Worm (Caenorhabditis elegans): ENCODE data around the gene snpc-1.1.
A peak's percentile ranks its signal among the peaks of the same experiment; 100 is the strongest.

The snpc-1.1 gene

ce11 chrII:7814915-7815314 lies 33.8 kb upstream of the snpc-1.1 start:
- TF ChIP-seq isw-1 (GFP tag; IDR thresholded peaks at IDR 0.05) = no peak
- no peak for TF ChIP-seq dpl-1 (GFP tag; optimal IDR thresholded peaks at IDR 0.05)
- TF ChIP-seq C34B4.2 (tag; optimal IDR thresholded peaks at IDR 0.05) = no peak
- no peak for TF ChIP-seq mdl-1 (tag; optimal IDR thresholded peaks at IDR 0.05)
- no peak for TF ChIP-seq pqm-1 (tag; optimal IDR thresholded peaks at IDR 0.05)
- TF ChIP-seq ceh-8 (GFP tag; optimal IDR thresholded peaks at IDR 0.05) = no peak
- TF ChIP-seq egl-27 (tag; optimal IDR thresholded peaks at IDR 0.05) = no peak
- no peak for TF ChIP-seq sup-37 (GFP tag; optimal IDR thresholded peaks at IDR 0.05)
- TF ChIP-seq unc-86 (tag; optimal IDR thresholded peaks at IDR 0.05) = no peak
- TF ChIP-seq fkh-8 (tag; optimal IDR thresholded peaks at IDR 0.05) = no peak
- no peak for TF ChIP-seq nhr-71 (tag; optimal IDR thresholded peaks at IDR 0.05)

- TF ChIP-seq tbx-2 (tag; optimal IDR thresholded peaks at IDR 0.05) = peak; percentile 49
- no peak for TF ChIP-seq elt-2 (tag; optimal IDR thresholded peaks at IDR 0.05)
- no peak for TF ChIP-seq unc-98 (GFP tag; IDR thresholded peaks at IDR 0.05)
- TF ChIP-seq nhr-20 (tag; optimal IDR thresholded peaks at IDR 0.05) = no peak
- TF ChIP-seq unc-86 (tag; optimal IDR thresholded peaks at IDR 0.05) = peak; percentile 50
- TF ChIP-seq swsn-7 (tag; optimal IDR thresholded peaks at IDR 0.05) = no peak
- no peak for TF ChIP-seq lin-13 (GFP tag; optimal IDR thresholded peaks at IDR 0.05)
- no peak for TF ChIP-seq lin-15B (tag; optimal IDR thresholded peaks at IDR 0.05)
- TF ChIP-seq fos-1 (tag; optimal IDR thresholded peaks at IDR 0.05) = no peak
- TF ChIP-seq efl-3 (GFP tag; optimal IDR thresholded peaks at IDR 0.05) = no peak
- peak in 1 of 2 experiments; percentile 47 for TF ChIP-seq ztf-11 (tag; optimal IDR thresholded peaks at IDR 0.05)
- no peak for TF ChIP-seq alr-1 (tag; optimal IDR thresholded peaks at IDR 0.05; ENCODE audit: borderline replicate concordance)
Measured at ce11 chrII:7814215-7814614, 33.1 kb upstream of the snpc-1.1 start.

- TF ChIP-seq mef-2 (tag; optimal IDR thresholded peaks at IDR 0.05) = no peak
- no peak for TF ChIP-seq jun-1 (tag; optimal IDR thresholded peaks at IDR 0.05)
- no peak for TF ChIP-seq hlh-17 (GFP tag; optimal IDR thresholded peaks at IDR 0.05; ENCODE audit: borderline replicate concordance)
- no peak for TF ChIP-seq elt-2 (tag; optimal IDR thresholded peaks at IDR 0.05)
- no peak for TF ChIP-seq fkh-4 (tag; optimal IDR thresholded peaks at IDR 0.05; ENCODE audit: borderline replicate concordance)
- no peak for TF ChIP-seq nhr-85 (tag)
Measured at ce11 chrII:7813645-7814044, 32.5 kb upstream of the snpc-1.1 start.

ce11 chrII:7813237-7813636 lies 32.1 kb upstream of the snpc-1.1 start:
- no peak for TF ChIP-seq C16A3.4 (tag; optimal IDR thresholded peaks at IDR 0.05)
- no peak for TF ChIP-seq pqm-1 (tag; optimal IDR thresholded peaks at IDR 0.05)
- TF ChIP-seq ztf-4 (tag; optimal IDR thresholded peaks at IDR 0.05) = no peak
- no peak for TF ChIP-seq swsn-7 (tag; optimal IDR thresholded peaks at IDR 0.05)
- no peak for TF ChIP-seq nhr-71 (tag; optimal IDR thresholded peaks at IDR 0.05)
- TF ChIP-seq nhr-237 (tag; optimal IDR thresholded peaks at IDR 0.05) = no peak
- TF ChIP-seq grh-1 (GFP tag; IDR thresholded peaks at IDR 0.05) = no peak

ce11 chrII:7812332-7812731 lies 31.2 kb upstream of the snpc-1.1 start:
- TF ChIP-seq ama-1 (optimal IDR thresholded peaks at IDR 0.05) (peak; percentile 7), mep-1 (tag; optimal IDR thresholded peaks at IDR 0.05) (no peak)

- TF ChIP-seq tbx-2 (tag; optimal IDR thresholded peaks at IDR 0.05) = no peak
- no peak for TF ChIP-seq vab-15 (tag; optimal IDR thresholded peaks at IDR 0.05)
- TF ChIP-seq ztf-11 (tag; optimal IDR thresholded peaks at IDR 0.05) = peak in 1 of 2 experiments; percentile 22
- no peak for TF ChIP-seq ceh-63 (GFP tag; optimal IDR thresholded peaks at IDR 0.05)
- no peak for TF ChIP-seq hlh-4 (tag; optimal IDR thresholded peaks at IDR 0.05)
- peak; percentile 4 for TF ChIP-seq rnt-1 (tag; optimal IDR thresholded peaks at IDR 0.05)
Measured at ce11 chrII:7810869-7811543, 29.9 kb upstream of the snpc-1.1 start, which contains the start of gene cki-1. Gene cki-1, plus strand, starts transcription at chrII:7811240.

Measured in whole organism, L1 larva.